Worm (Caenorhabditis elegans) whole organism, L2 larva: ENCODE data around the gene F10D7.3.

Experiments used
- ama-1 ChIP-seq: fragments of 150-350 bp; optimal IDR thresholded peaks from 2 replicates; lab custom pipeline; 2018; ENCODE audit warnings: inconsistent platforms
- ceh-16 ChIP-seq: fragments of 150-350 bp; optimal IDR thresholded peaks from 2 replicates; lab custom pipeline; 2014; ENCODE audit warnings: missing biosample characterization, missing genetic modification characterization
- lin-39 ChIP-seq: fragments of 150-350 bp; optimal IDR thresholded peaks from 2 replicates; lab custom pipeline; 2014; ENCODE audit warnings: missing biosample characterization, missing genetic modification reagents, missing genetic modification characterization
- mab-5 ChIP-seq: fragments of 150-350 bp; optimal IDR thresholded peaks from 2 replicates; lab custom pipeline; 2014; ENCODE audit warnings: missing biosample characterization, missing genetic modification characterization
- snpc-4 ChIP-seq: fragments of 150-350 bp; optimal IDR thresholded peaks from 2 replicates; lab custom pipeline; 2014; ENCODE audit warnings: missing biosample characterization, missing genetic modification characterization

ce11 chrX:17362529-17362928 lies 11.9 kb downstream of the F10D7.3 start, which contains the start of gene F10D7.11:
- TF ChIP-seq mab-5 (tag; lab: Kevin White, UChicago) (no peak), snpc-4 (no peak), ama-1 (lab: Kevin White, UChicago) (no peak), ceh-16 (tag; lab: Kevin White, UChicago) (no peak), lin-39 (tag; lab: Kevin White, UChicago) (no peak)
